Worm (Caenorhabditis elegans): ENCODE measurements around the gene C04C11.1.

ce11 chrX:14024400-14024953 lies 4.1 kb downstream of the C04C11.1 start:
- TF ChIP-seq zag-1 (tag; optimal IDR thresholded peaks at IDR 0.05) (no peak), nhr-76 (tag; optimal IDR thresholded peaks at IDR 0.05) (no peak), fos-1 (tag; optimal IDR thresholded peaks at IDR 0.05) (no peak), sea-2 (GFP tag; optimal IDR thresholded peaks at IDR 0.05) (no peak), elt-1 (tag; optimal IDR thresholded peaks at IDR 0.05) (no peak), nhr-25 (tag; optimal IDR thresholded peaks at IDR 0.05) (no peak), pqm-1 (tag; optimal IDR thresholded peaks at IDR 0.05) (no peak), ama-1 (optimal IDR thresholded peaks at IDR 0.05) (no peak), nhr-11 (tag; optimal IDR thresholded peaks at IDR 0.05) (no peak), ztf-4 (tag; optimal IDR thresholded peaks at IDR 0.05) (no peak), mdl-1 (tag; optimal IDR thresholded peaks at IDR 0.05) (no peak)

Data from whole organism, L3 larva.